Worm (Caenorhabditis elegans): ENCODE results near the gene nhr-72.

nhr-72 gene

DNA sequence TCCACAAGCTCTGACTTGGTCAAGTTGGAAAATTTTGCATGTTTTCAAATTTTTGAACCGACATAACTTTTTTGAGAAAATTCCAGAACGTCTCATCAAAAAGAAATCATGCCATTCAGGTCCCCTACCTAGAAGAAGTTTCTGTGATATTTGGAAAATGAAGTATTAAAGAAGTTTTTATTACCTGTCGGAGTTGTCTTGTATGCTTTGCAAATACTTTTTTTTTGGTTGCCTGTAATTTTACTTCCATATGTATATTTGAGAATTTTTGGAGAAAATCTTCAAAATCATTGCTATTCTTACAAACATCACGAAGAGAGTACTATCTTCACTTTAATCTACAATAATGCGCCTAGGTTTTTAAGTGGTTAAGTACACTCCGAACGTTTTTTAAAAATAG is at the start of gene nhr-72:
Gene nhr-72 (minus strand): TSS at position 101 of the 400 bp plus-strand sequence.
- no peak for TF ChIP-seq tbx-37 (GFP tag; conservative IDR thresholded peaks at IDR 0.05)
- TF ChIP-seq flt-1 (GFP tag; IDR thresholded peaks at IDR 0.05), result no peak
- no peak for TF ChIP-seq tbx-11 (GFP tag; IDR thresholded peaks at IDR 0.05)
- no peak for TF ChIP-seq F13C5.2 (tag; optimal IDR thresholded peaks at IDR 0.05)
- no peak for TF ChIP-seq hnd-1 (tag; optimal IDR thresholded peaks at IDR 0.05)
- no peak for TF ChIP-seq tra-4 (tag; optimal IDR thresholded peaks at IDR 0.05)
- TF ChIP-seq ceh-36 (tag; optimal IDR thresholded peaks at IDR 0.05), result no peak
- no peak for TF ChIP-seq hmbx-1 (tag; optimal IDR thresholded peaks at IDR 0.05)
- no peak for TF ChIP-seq ceh-13 (GFP tag; optimal IDR thresholded peaks at IDR 0.05)
- no peak for TF ChIP-seq ets-7 (tag; optimal IDR thresholded peaks at IDR 0.05)
- no peak for TF ChIP-seq scrt-1 (GFP tag; IDR thresholded peaks at IDR 0.05)
- no peak for TF ChIP-seq sea-1 (GFP tag; conservative IDR thresholded peaks at IDR 0.05)
- TF ChIP-seq B0310.2 (tag; optimal IDR thresholded peaks at IDR 0.05), result no peak
- TF ChIP-seq hmg-4 (GFP tag; optimal IDR thresholded peaks at IDR 0.05), result no peak
- TF ChIP-seq ama-1 (optimal IDR thresholded peaks at IDR 0.05), result no peak

DNA sequence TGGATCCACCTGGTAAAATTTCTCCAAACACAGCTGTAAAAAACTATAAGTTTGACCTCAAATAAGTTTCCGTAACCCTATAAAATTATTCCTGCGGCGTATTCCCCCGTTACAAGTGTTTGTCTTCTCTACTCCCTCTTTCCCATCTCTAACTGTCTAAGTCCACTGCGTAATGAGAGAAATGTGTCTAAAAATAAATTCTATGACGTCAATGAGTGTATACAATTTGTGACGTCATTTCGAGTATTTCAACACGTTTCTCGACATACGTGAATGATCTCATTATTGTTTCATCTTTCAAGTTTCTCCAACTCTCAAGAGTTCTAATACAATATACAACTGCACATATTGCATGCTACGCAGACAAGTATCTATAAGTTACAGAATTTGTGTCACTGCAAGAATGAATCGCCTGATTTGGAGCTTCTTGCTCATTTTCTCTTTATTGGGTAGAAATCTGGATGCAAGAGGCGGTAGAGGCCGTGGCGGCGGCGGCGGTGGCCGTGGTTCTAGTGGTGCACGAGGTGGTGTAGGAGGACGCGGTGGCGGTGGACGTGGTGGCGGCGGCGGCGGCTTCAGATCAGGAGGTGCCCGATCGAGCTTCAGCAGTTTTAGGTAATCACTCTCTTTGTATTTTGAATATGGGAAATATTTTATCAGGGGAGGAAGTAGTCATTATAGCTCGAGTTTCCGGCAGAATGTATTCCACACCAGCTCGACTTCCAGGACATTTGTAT is 47.4 kb upstream of the nhr-72 start, which contains the start of gene F53C3.6:
Gene F53C3.6 (plus strand): TSS at position 385 of the 737 bp plus-strand sequence.
- TF ChIP-seq B0310.2 (tag; optimal IDR thresholded peaks at IDR 0.05) (no peak), aly-1 (tag; optimal IDR thresholded peaks at IDR 0.05) (no peak), ama-1 (optimal IDR thresholded peaks at IDR 0.05) (no peak), tbx-11 (GFP tag; IDR thresholded peaks at IDR 0.05) (no peak), flt-1 (GFP tag; IDR thresholded peaks at IDR 0.05) (no peak), tbx-37 (GFP tag; conservative IDR thresholded peaks at IDR 0.05) (no peak), ceh-36 (tag; optimal IDR thresholded peaks at IDR 0.05) (no peak), sea-1 (GFP tag; conservative IDR thresholded peaks at IDR 0.05) (no peak), hnd-1 (tag; optimal IDR thresholded peaks at IDR 0.05) (no peak), hmg-4 (GFP tag; optimal IDR thresholded peaks at IDR 0.05) (no peak), pes-1 (GFP tag; IDR thresholded peaks at IDR 0.05) (no peak), ceh-13 (GFP tag; optimal IDR thresholded peaks at IDR 0.05) (no peak), ets-7 (tag; optimal IDR thresholded peaks at IDR 0.05) (no peak), hmbx-1 (tag; optimal IDR thresholded peaks at IDR 0.05) (no peak), tra-4 (tag; optimal IDR thresholded peaks at IDR 0.05) (no peak), scrt-1 (GFP tag; IDR thresholded peaks at IDR 0.05) (no peak), F13C5.2 (tag; optimal IDR thresholded peaks at IDR 0.05) (no peak)

DNA sequence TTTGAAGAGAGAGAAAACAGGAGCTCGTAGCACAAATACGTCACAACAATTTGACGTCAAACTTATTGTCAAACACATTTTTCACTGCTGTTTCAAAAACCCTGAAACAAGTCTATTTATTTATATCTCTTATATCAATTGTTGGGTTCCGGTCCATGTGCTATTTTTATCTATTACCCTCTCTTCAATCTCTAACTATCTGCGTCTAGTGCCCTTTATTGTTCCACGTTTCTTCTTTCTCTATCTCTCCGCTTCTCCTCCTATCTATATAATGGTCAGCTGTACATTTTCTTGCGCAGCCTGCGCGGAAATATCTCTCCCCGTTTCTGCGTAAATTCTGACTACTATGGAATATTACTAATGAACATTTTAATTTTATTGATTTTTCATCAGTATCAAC is 46.4 kb upstream of the nhr-72 start:
- peak; percentile 25 for TF ChIP-seq F13C5.2 (tag; optimal IDR thresholded peaks at IDR 0.05)
- TF ChIP-seq tbx-37 (GFP tag; conservative IDR thresholded peaks at IDR 0.05), result no peak
- no peak for TF ChIP-seq flt-1 (GFP tag; IDR thresholded peaks at IDR 0.05)

DNA sequence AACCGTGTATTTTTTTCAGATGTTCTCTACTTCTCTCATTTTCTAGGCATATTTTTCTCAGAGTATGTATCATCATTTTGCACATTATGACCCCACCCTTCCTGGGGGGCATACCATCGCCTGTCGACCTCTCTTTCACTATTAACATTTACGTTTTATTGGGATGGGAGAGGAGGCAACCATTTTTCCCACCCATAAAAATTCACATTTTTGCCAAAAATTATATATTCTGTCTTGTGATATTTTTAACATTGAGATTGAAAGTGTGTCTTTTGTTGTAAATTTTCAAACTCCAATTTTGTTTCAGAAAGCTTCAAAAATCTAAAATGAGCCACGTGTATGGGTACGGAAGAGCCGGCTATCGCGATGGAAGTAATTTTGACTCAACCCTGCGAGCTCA is 44.2 kb upstream of the nhr-72 start, which contains the start of gene F53C3.7:
Gene F53C3.7 (plus strand): TSS at position 301 of the 400 bp plus-strand sequence.
- TF ChIP-seq pes-1 (GFP tag; IDR thresholded peaks at IDR 0.05) (no peak), F13C5.2 (tag; optimal IDR thresholded peaks at IDR 0.05) (no peak)

DNA sequence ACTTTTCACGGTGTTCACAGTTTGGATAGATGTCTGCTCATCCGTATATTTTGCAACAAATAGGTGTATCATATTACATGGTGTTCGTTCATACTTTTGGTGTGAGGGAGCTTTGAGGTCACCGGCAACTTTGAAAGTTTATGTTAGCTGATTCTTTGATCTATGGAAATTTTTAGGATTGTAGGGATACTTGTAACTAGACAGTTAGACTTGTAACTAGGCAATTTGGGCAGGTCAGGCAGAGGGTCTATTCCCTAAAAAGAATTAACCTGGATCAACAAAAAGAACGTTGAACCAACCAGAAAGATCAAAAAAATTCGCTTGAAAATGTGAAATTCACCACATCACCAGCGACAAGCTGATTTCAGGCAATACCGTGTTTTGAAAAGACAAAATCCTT is 43.4 kb upstream of the nhr-72 start:
- TF ChIP-seq ama-1 (optimal IDR thresholded peaks at IDR 0.05) (no peak), B0310.2 (tag; optimal IDR thresholded peaks at IDR 0.05) (no peak)

DNA sequence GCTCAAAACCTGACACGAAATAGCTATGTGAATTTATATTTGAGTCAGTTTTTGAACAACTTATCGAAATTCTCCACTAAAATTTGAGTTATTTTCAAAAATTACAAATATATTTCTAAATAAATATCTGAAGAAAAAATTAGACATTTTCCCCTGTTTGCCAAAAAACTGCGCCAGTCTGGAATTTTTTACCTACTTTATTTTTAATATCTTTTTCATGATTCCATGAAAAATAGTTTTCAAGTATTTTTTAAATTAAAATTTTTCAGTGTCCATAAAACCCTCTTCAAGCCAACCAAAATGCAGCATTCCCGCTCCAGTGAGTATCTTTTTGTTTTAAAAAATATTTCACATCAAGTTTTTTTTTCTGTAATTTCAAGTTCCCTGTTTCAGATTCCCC is 40.6 kb upstream of the nhr-72 start, which contains the start of gene F53C3.8:
Gene F53C3.8 (plus strand): TSS at position 301 of the 400 bp plus-strand sequence.
- TF ChIP-seq tbx-37 (GFP tag; conservative IDR thresholded peaks at IDR 0.05) (no peak), scrt-1 (GFP tag; IDR thresholded peaks at IDR 0.05) (no peak), hmg-4 (GFP tag; optimal IDR thresholded peaks at IDR 0.05) (no peak), sea-1 (GFP tag; conservative IDR thresholded peaks at IDR 0.05) (no peak)

DNA sequence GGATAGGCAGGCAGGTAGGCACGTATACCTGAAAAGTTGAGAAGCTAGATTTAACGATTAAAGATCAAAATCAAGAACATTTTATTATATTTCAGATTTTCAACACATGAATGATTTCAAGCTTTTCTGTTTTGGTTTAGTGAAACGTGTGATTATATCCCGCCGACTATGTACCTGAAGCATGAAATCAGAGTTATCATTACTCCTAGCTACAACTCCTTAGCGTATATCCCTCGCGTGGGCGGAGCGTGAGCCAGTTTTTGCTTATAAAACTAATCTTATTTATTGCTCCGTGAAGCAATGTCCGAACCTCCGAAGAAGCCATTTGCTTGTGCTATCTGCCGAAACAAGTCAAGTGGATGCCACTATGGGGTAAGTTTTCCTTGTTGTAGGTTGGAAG is 29.4 kb upstream of the nhr-72 start, which contains the start of gene nhr-166:
Gene nhr-166 (plus strand): TSS at position 301 of the 400 bp plus-strand sequence.
- TF ChIP-seq aly-1 (tag; optimal IDR thresholded peaks at IDR 0.05) (no peak), flt-1 (GFP tag; IDR thresholded peaks at IDR 0.05) (no peak), pes-1 (GFP tag; IDR thresholded peaks at IDR 0.05) (no peak), hmbx-1 (tag; optimal IDR thresholded peaks at IDR 0.05) (no peak), F13C5.2 (tag; optimal IDR thresholded peaks at IDR 0.05) (no peak), sea-1 (GFP tag; conservative IDR thresholded peaks at IDR 0.05) (no peak), tbx-11 (GFP tag; IDR thresholded peaks at IDR 0.05) (no peak), B0310.2 (tag; optimal IDR thresholded peaks at IDR 0.05) (no peak), scrt-1 (GFP tag; IDR thresholded peaks at IDR 0.05) (no peak), hmg-4 (GFP tag; optimal IDR thresholded peaks at IDR 0.05) (no peak), tra-4 (tag; optimal IDR thresholded peaks at IDR 0.05) (no peak), ceh-13 (GFP tag; optimal IDR thresholded peaks at IDR 0.05) (no peak), hnd-1 (tag; optimal IDR thresholded peaks at IDR 0.05) (no peak)

DNA sequence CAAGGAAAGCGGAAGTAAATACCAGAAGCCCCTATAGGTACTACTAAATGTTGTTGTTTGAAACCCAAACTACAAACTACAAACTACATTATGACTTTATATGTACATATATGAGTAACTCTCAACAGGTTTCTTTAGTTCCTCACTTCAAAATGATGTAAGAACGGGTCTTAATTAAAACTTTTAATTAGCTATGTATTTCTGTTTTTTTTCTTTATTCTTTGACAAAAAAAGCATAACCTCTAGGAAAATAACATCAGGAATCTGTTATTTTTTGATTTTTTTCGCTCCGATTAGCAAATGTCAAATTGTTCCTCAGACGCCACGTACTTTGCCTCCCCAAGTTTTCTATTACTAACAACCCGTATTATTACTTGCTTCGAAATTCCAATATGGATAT is 27.8 kb upstream of the nhr-72 start, which contains the start of gene srh-250:
Gene srh-250 (plus strand): TSS at position 301 of the 400 bp plus-strand sequence.
- no peak for TF ChIP-seq hmbx-1 (tag; optimal IDR thresholded peaks at IDR 0.05)
- TF ChIP-seq pes-1 (GFP tag; IDR thresholded peaks at IDR 0.05), result no peak
- TF ChIP-seq aly-1 (tag; optimal IDR thresholded peaks at IDR 0.05), result no peak
- no peak for TF ChIP-seq hnd-1 (tag; optimal IDR thresholded peaks at IDR 0.05)
- TF ChIP-seq F13C5.2 (tag; optimal IDR thresholded peaks at IDR 0.05), result no peak
- no peak for TF ChIP-seq tbx-37 (GFP tag; conservative IDR thresholded peaks at IDR 0.05)
- TF ChIP-seq ets-7 (tag; optimal IDR thresholded peaks at IDR 0.05), result no peak
- no peak for TF ChIP-seq ama-1 (optimal IDR thresholded peaks at IDR 0.05)
- TF ChIP-seq hmg-4 (GFP tag; optimal IDR thresholded peaks at IDR 0.05), result no peak
- TF ChIP-seq flt-1 (GFP tag; IDR thresholded peaks at IDR 0.05), result no peak
- no peak for TF ChIP-seq tbx-11 (GFP tag; IDR thresholded peaks at IDR 0.05)
- no peak for TF ChIP-seq B0310.2 (tag; optimal IDR thresholded peaks at IDR 0.05)
- no peak for TF ChIP-seq ceh-13 (GFP tag; optimal IDR thresholded peaks at IDR 0.05)
- TF ChIP-seq scrt-1 (GFP tag; IDR thresholded peaks at IDR 0.05), result no peak
- no peak for TF ChIP-seq ceh-36 (tag; optimal IDR thresholded peaks at IDR 0.05)
- TF ChIP-seq sea-1 (GFP tag; conservative IDR thresholded peaks at IDR 0.05), result no peak
- TF ChIP-seq tra-4 (tag; optimal IDR thresholded peaks at IDR 0.05), result no peak
